Worm (Caenorhabditis elegans): Measurements from ENCODE around the gene C05G5.2.
A peak's percentile ranks its signal among the peaks of the same experiment; 100 is the strongest.

The C05G5.2 gene

ce11 chrX:14783434-14784142 lies 36.5 kb downstream of the C05G5.2 start:
- TF ChIP-seq Y56A3A.18 (GFP tag; IDR thresholded peaks at IDR 0.05) (no peak), Y79H2A.3 (GFP tag; conservative IDR thresholded peaks at IDR 0.05) (no peak), let-607 (tag; optimal IDR thresholded peaks at IDR 0.05) (peak; percentile 71 to 89), ztf-3 (GFP tag; optimal IDR thresholded peaks at IDR 0.05) (no peak), snpc-4 (GFP tag; optimal IDR thresholded peaks at IDR 0.05) (no peak), snpc-4 (tag; optimal IDR thresholded peaks at IDR 0.05) (peak in 2 of 4 experiments; percentile 11 to 27), B0336.3 (GFP tag; IDR thresholded peaks at IDR 0.05) (peak; percentile 72), hlh-26 (GFP tag; conservative IDR thresholded peaks at IDR 0.05) (no peak), nhr-90 (tag; optimal IDR thresholded peaks at IDR 0.05) (peak; percentile 37), hmg-20 (GFP tag; IDR thresholded peaks at IDR 0.05) (no peak), B0035.1 (tag; optimal IDR thresholded peaks at IDR 0.05) (no peak), madf-10 (tag; optimal IDR thresholded peaks at IDR 0.05) (peak; percentile 66), ceh-91 (GFP tag; IDR thresholded peaks at IDR 0.05) (no peak), sea-2 (GFP tag; IDR thresholded peaks at IDR 0.05) (no peak), F37B4.10 (GFP tag; IDR thresholded peaks at IDR 0.05) (no peak), attf-3 (GFP tag; conservative IDR thresholded peaks at IDR 0.05) (no peak), egrh-3 (GFP tag; IDR thresholded peaks at IDR 0.05) (no peak), ztf-22 (GFP tag; optimal IDR thresholded peaks at IDR 0.05) (peak; percentile 54), rec-8 (tag; optimal IDR thresholded peaks at IDR 0.05) (no peak), ccch-3 (GFP tag; optimal IDR thresholded peaks at IDR 0.05) (no peak), Y53G8AR.9 (GFP tag; conservative IDR thresholded peaks at IDR 0.05) (no peak), F55B11.4 (tag; optimal IDR thresholded peaks at IDR 0.05; ENCODE audit: borderline replicate concordance, insufficient read depth) (no peak), C17E4.6 (GFP tag; IDR thresholded peaks at IDR 0.05) (no peak), unc-62 (GFP tag; optimal IDR thresholded peaks at IDR 0.05) (peak; percentile 27), atf-7 (tag; optimal IDR thresholded peaks at IDR 0.05) (peak; percentile 82), zfh-2 (GFP tag; conservative IDR thresholded peaks at IDR 0.05) (no peak), snpc-3.4 (tag; optimal IDR thresholded peaks at IDR 0.05) (no peak), gei-17 (GFP tag; optimal IDR thresholded peaks at IDR 0.05) (no peak), madf-8 (GFP tag; conservative IDR thresholded peaks at IDR 0.05) (no peak), snpc-1.3 (tag; optimal IDR thresholded peaks at IDR 0.05; ENCODE audit: insufficient read depth) (no peak), attf-6 (GFP tag; IDR thresholded peaks at IDR 0.05) (no peak), F57C9.4 (tag; optimal IDR thresholded peaks at IDR 0.05) (no peak), lin-40 (tag; optimal IDR thresholded peaks at IDR 0.05) (peak; percentile 70), nhr-80 (tag; optimal IDR thresholded peaks at IDR 0.05) (peak; percentile 99), lsl-1 (GFP tag; optimal IDR thresholded peaks at IDR 0.05) (no peak), chd-7 (tag; optimal IDR thresholded peaks at IDR 0.05) (peak; percentile 22), nhr-120 (GFP tag; IDR thresholded peaks at IDR 0.05) (no peak), ceh-40 (GFP tag; IDR thresholded peaks at IDR 0.05) (no peak), attf-5 (GFP tag; optimal IDR thresholded peaks at IDR 0.05) (no peak), egl-44 (GFP tag; IDR thresholded peaks at IDR 0.05) (0 out of 2 replicates have a peak, but pooled peaks have one; percentile 32), tbp1 (GFP tag; optimal IDR thresholded peaks at IDR 0.05) (peak; percentile 28), ztf-6 (GFP tag; IDR thresholded peaks at IDR 0.05) (no peak), die-1 (tag; optimal IDR thresholded peaks at IDR 0.05) (no peak), ztf-26 (tag; optimal IDR thresholded peaks at IDR 0.05) (no peak), dpff-1 (tag; optimal IDR thresholded peaks at IDR 0.05) (no peak), him-1 (tag; optimal IDR thresholded peaks at IDR 0.05) (no peak), mcd-1 (GFP tag; IDR thresholded peaks at IDR 0.05) (no peak), ceh-58 (GFP tag; IDR thresholded peaks at IDR 0.05) (no peak)

Data from whole organism, young adult.